Fruit fly (Drosophila melanogaster): ENCODE measurements around the gene Vps52.

The Vps52 gene

DNA sequence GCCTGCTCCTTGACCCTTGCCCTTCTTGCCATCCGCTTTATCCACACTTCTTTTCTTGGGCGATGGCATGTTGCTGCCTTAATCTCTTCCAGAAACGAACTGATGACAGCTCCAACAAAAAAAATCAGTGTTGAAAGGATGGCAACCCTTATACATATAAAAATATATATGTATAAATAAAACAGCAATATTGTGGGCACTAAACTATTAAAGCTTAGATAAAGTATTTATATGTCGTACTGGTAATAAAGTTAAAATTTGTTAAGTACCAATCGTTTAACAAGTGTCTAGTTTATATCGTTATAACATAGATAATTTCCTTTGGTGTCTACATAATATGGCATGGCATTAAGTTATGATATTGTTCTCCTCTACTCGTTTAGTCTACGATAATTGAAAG, 13.0 kb upstream of the Vps52 start, which contains the start of gene tomb:
tomb (minus strand) TSS at position 101 of the 400 bp plus-strand sequence.
- no peak for TF ChIP-seq noc (tag; optimal IDR thresholded peaks at IDR 0.05)

dm6 chr2L:5532061-5532460, 8.4 kb upstream of the Vps52 start, which contains the start of gene Coq6:
TSS of gene Coq6 (minus strand) at chr2L:5532223.
- no peak for TF ChIP-seq noc (tag; optimal IDR thresholded peaks at IDR 0.05)

- TF ChIP-seq noc (tag; optimal IDR thresholded peaks at IDR 0.05), result no peak
Measured at dm6 chr2L:5527861-5528260, 4.2 kb upstream of the Vps52 start, which contains the start of gene CG31915. TSS of gene CG31915 (plus strand) at chr2L:5528123.

dm6 chr2L:5526738-5527137, 3.0 kb upstream of the Vps52 start, which contains the start of gene Cox11:
TSS of gene Cox11 (plus strand) at chr2L:5526957.
- TF ChIP-seq noc (tag; optimal IDR thresholded peaks at IDR 0.05), result no peak

- no peak for TF ChIP-seq noc (tag; optimal IDR thresholded peaks at IDR 0.05)
Measured at dm6 chr2L:5525723-5526122, 2.0 kb upstream of the Vps52 start, which contains the start of gene Cap-D3. TSS of gene Cap-D3 (plus strand) at chr2L:5525905.

dm6 chr2L:5520757-5521156, 2.9 kb downstream of the Vps52 start:
- no peak for TF ChIP-seq noc (tag; optimal IDR thresholded peaks at IDR 0.05)

dm6 chr2L:5519846-5520384, 3.8 kb downstream of the Vps52 start, which contains the start of the genes CG7382 and cl:
TSS of gene CG7382 (minus strand) at chr2L:5519896.
TSS of gene cl (plus strand) at chr2L:5520135.
- TF ChIP-seq noc (tag; optimal IDR thresholded peaks at IDR 0.05), result no peak

DNA sequence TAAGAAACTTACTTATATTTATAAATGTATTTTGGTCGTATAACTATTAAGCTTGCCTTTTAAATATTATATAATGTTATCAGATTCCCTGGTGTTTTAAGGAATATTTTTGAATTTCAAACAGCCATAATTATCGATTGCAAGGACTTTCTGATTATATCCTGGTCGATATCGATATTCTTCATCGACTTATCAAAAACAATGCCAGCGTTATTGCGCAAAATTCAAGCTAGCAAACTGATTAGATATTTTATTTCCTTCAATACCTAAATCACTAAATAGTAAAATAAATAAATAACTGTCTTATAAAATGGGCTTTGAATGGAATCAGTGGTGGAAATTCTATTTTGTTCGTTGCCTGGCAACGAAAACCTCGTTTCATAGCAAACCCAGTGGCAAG, 6.3 kb downstream of the Vps52 start, which contains the start of gene CG14020:
CG14020 (plus strand) TSS at position 345 of the 400 bp plus-strand sequence.
- no peak for TF ChIP-seq noc (tag; optimal IDR thresholded peaks at IDR 0.05)

- TF ChIP-seq noc (tag; optimal IDR thresholded peaks at IDR 0.05), result no peak
Measured at dm6 chr2L:5514946-5515345, 8.8 kb downstream of the Vps52 start.

DNA sequence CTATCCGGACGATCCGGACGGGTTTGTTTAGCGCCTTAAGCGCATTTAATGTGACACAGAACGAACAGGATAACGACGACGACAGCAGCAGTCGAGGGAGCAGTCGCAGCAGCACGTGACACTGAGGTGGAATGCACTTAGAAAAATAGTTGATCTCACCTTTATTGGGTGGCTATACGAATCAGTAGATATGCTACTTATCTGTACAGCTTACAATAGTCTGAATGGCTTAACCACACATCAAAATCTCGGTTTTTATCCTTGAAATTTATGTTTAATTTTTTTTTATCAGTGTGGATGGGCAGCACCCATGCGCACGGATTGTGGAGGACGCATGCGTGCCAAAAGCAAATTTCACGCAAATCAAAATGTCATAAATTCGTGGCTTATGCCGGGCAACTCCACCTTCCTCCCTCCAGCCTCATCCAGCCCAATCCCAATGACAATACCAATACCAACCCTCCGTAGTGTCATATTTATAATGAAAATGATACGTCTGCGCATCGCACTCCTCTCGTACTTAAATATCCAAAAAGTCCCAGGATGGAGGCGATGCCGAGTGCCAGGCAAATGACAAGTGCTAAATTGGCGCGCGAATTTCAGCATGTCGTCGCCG, 15.8 kb downstream of the Vps52 start:
- TF ChIP-seq noc (tag; optimal IDR thresholded peaks at IDR 0.05), result no peak

DNA sequence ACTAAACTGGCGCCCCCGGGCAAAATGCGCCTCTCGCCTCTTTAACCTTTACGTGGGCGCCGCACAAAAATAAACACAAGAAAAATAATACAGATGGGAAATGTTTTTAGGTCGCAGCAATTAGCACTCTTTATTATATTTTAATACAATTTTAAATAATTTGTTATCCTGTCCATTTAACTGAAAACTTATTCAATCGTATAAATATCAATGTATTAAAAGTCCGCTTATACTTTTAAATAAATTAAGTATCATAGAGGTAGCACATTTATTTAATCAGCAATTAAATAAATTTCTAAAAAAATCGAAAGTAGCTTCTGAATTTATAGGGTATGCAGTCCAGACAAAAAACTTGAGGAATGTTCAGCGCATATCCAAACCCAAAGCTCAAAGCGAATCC, 16.6 kb downstream of the Vps52 start:
- no peak for TF ChIP-seq noc (tag; optimal IDR thresholded peaks at IDR 0.05)

dm6 chr2L:5505130-5505529, 18.6 kb downstream of the Vps52 start:
- TF ChIP-seq noc (tag; optimal IDR thresholded peaks at IDR 0.05), result no peak

dm6 chr2L:5502868-5503267, 20.8 kb downstream of the Vps52 start:
- TF ChIP-seq noc (tag; optimal IDR thresholded peaks at IDR 0.05), result no peak

DNA sequence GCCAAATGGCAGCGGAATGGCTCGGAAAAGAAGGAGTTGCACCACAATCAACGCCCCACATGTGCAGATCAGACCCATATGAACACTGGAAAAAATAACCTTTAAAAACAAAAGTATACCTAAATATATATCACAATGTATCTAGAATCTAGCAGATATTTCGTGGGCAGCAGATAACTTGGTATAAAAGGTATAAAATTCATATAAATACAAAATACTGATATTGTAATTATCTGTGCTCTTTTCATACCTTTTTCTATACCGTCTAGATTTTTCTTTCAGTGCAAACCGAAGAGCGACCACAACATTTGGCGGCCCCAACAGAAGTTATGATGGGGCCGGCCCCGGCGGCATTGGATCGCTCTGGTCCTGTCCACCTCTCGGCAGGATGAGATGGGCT, 22.4 kb downstream of the Vps52 start:
- TF ChIP-seq noc (tag; optimal IDR thresholded peaks at IDR 0.05), result no peak

- TF ChIP-seq noc (tag; optimal IDR thresholded peaks at IDR 0.05), result no peak
Measured at dm6 chr2L:5499458-5499857, 24.2 kb downstream of the Vps52 start.

dm6 chr2L:5496468-5497093, 27.1 kb downstream of the Vps52 start:
- TF ChIP-seq noc (tag; optimal IDR thresholded peaks at IDR 0.05), result no peak

dm6 chr2L:5494808-5495356, 28.8 kb downstream of the Vps52 start:
- no peak for TF ChIP-seq noc (tag; optimal IDR thresholded peaks at IDR 0.05)
